Fruit fly (Drosophila melanogaster) Kc167 (cell line): ENCODE results near the gene unc-13.

Experiments used
- Myc ChIP-seq: fragments of >200 bp; optimal IDR thresholded peaks from 2 replicates; lab custom pipeline; 2017; ENCODE audit warnings: missing external identifiers
- Sin3A ChIP-seq: fragments of >200 bp; optimal IDR thresholded peaks from 2 replicates; lab custom pipeline; 2018; ENCODE audit warnings: missing external identifiers
- h ChIP-seq: fragments of >200 bp; optimal IDR thresholded peaks from 3 replicates; lab custom pipeline; 2018; ENCODE audit warnings: missing external identifiers
- insv ChIP-seq: fragments of >200 bp; optimal IDR thresholded peaks from 3 replicates; lab custom pipeline; 2018; ENCODE audit warnings: missing external identifiers
- psq ChIP-seq: fragments of >200 bp; optimal IDR thresholded peaks from 2 replicates; lab custom pipeline; 2017; ENCODE audit warnings: missing external identifiers
- ttk ChIP-seq: sonication (Bioruptor generic); optimal IDR thresholded peaks from 2 replicates; lab custom pipeline; 2017; ENCODE audit warnings: missing external identifiers

Gene unc-13

DNA sequence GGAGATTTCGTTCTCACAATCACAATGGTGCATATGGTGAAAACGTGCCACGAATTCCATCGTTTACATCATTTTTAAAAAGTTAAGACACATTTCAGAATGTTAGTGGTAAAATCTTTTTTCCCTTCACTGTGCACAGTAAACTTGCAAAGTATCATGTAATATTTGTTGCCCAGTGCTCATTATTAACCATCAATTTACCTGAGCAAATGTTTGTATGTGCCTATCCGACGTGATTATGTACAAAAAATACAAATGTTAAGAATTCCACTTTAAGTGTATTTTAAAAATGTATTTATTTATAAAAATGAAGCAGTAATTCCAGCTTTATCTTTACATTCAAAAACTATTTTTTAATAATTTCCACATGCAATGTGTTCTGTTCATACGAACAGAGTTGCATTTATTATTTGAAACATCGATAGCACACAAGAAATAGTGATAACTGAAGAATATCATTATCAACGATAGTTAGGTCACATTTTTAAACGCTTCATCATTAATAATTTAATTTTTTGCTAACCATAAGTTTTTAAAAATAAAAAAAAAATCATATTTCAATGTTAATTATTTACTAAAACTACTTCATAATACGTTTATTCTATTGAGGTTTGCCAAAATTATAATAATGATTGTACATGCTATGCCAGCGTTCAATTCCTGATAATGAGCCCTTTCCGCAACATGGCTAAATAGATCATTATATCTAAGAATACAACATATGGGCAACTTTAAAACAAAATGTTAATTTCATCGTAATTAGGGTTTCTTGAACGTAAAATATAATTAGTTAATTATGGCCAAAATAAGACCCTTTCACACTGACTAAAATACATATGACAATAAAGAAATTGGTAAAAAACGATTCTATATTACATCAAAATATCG, 18.4 kb upstream of the unc-13 start, which contains the start of gene eIF4G1:
Gene eIF4G1, minus strand, starts transcription at position 405 of the 888 bp plus-strand sequence.
- TF ChIP-seq insv (lab: Kevin White, UChicago) (no peak), Myc (no peak), ttk (lab: Kevin White, UChicago) (no peak), h (lab: Kevin White, UChicago) (no peak), psq (lab: Kevin White, UChicago) (no peak), Sin3A (no peak)

DNA sequence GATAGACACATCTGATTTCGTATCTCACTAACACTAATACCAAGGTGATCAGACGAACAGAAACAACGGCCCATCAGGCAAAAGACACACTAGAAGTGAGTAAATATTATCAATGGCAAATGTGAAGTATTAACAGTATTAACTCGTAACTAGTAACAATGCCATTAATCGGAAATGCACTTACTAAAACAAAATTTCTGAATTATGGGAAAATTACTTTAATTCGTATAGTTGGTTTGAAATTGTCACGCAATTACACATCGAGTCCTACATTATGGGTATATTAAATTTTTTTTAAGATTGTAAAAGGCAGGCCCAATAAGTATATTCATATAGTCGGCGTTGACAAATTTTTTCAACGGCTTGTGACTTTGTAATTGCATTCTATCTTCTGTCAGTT, 10.5 kb upstream of the unc-13 start:
- TF ChIP-seq psq (lab: Kevin White, UChicago) (no peak), insv (lab: Kevin White, UChicago) (no peak), Sin3A (no peak), h (lab: Kevin White, UChicago) (no peak), ttk (lab: Kevin White, UChicago) (no peak), Myc (no peak)

DNA sequence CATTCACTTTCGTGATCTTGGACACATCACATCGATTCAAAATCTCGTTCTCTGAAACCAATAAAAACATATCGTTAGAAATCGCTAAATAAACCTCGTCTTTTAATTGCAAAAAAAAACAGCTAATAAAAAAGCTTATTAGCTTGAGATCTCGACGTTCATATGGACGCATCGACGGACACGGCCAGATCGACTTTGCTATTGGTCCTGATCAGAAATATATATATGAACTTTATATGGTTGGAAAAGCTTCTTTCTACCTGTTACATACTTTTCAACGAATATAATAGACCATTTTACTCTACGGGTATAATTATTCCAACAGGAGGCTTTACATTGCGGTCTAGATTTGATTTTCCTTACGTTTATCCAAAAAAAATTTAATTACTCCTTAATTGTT, 3.0 kb downstream of the unc-13 start:
- TF ChIP-seq Sin3A (no peak), insv (lab: Kevin White, UChicago) (no peak), ttk (lab: Kevin White, UChicago) (no peak), Myc (no peak), psq (lab: Kevin White, UChicago) (no peak), h (lab: Kevin White, UChicago) (no peak)

DNA sequence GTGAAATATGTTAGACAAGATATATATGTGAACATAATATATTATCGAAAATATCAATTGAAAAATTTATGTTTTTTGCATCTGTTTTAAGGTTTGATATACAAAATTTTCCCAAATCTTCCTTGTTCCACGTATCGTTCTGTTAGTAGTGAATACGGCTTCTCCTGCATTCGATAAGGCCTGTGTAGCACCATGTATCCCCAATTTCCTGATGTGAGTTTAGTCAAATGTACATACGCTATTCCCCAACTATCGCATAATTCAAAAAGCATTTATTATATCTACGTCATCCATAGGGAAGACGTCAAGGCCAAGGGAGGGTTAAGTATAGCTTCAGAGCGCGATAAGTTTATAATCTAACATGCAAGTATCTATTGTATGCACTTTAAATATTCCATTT, 7.5 kb downstream of the unc-13 start:
- TF ChIP-seq Myc (no peak), psq (lab: Kevin White, UChicago) (no peak), insv (lab: Kevin White, UChicago) (no peak), h (lab: Kevin White, UChicago) (no peak), Sin3A (no peak)

DNA sequence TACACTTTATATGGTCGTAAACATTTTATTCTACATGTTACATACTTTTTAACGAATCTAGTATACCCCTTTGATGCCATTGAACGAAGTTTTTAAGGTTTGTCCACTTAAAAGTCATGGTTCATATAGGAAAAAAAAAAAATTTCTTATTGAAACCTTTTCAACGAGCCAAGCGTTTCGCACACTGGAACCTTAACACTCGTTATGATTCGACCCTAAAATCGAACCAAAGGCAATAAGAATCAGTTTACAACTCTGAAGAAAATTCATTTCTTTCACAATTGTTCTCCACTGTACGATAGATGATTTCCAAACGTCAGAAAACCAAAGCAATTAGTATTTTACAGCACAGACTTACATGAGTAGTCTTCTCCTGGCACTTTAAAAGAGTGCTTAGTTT, 16.0 kb downstream of the unc-13 start:
- no peak for TF ChIP-seq Myc
- no peak for TF ChIP-seq h (lab: Kevin White, UChicago)
- TF ChIP-seq ttk (lab: Kevin White, UChicago), result no peak

DNA sequence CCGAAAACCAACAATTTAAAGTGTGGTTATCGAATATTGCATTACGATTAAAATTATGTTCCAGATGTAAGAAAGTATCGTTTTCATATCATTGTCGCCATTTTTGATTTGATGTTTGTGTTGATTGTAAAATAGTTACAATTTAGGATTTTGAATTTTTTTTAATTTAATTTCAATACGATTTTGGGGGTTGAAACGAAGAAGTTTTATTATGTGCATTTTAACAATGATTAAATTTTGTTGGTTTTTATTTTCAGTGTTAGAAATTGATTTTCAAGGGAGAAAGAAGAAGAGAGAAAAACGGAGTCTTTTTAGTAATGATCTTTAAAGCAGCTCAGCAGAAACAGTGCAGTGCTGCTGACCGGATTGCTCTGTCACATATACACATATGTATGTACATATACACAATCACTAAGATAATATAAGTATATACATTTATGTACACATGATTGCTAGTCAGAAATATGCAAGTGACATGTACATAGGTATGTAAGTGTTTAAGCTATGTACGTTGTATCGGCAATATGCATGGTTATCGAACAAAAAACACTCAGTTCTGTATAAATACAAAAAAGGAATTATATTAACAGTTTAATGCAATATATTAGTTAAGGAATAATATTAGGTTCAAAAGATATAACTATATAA, 32.9 kb downstream of the unc-13 start:
- TF ChIP-seq psq (lab: Kevin White, UChicago), result no peak
- no peak for TF ChIP-seq h (lab: Kevin White, UChicago)
- TF ChIP-seq Myc, result no peak
- TF ChIP-seq Sin3A, result no peak
- TF ChIP-seq ttk (lab: Kevin White, UChicago), result no peak
- no peak for TF ChIP-seq insv (lab: Kevin White, UChicago)

DNA sequence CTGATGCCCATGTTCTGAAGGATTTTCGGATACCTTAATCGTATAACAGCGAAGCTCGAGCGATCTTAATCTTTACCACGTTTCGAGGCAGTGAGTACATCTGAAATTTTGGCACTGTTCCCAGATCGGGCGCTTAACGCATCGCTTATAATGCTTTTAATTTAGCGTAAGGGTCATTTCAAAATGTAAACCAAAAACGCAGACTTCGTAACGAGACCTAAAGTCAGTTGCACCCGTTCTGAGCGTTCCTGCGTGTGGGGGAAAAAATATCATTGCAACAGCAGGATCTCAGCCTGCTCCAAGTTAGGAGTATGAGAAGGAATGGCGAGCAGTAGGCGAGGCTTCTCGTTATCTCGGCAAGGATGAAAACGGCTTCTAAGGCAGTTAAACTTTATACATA, 44.2 kb downstream of the unc-13 start:
- TF ChIP-seq Myc, result no peak

DNA sequence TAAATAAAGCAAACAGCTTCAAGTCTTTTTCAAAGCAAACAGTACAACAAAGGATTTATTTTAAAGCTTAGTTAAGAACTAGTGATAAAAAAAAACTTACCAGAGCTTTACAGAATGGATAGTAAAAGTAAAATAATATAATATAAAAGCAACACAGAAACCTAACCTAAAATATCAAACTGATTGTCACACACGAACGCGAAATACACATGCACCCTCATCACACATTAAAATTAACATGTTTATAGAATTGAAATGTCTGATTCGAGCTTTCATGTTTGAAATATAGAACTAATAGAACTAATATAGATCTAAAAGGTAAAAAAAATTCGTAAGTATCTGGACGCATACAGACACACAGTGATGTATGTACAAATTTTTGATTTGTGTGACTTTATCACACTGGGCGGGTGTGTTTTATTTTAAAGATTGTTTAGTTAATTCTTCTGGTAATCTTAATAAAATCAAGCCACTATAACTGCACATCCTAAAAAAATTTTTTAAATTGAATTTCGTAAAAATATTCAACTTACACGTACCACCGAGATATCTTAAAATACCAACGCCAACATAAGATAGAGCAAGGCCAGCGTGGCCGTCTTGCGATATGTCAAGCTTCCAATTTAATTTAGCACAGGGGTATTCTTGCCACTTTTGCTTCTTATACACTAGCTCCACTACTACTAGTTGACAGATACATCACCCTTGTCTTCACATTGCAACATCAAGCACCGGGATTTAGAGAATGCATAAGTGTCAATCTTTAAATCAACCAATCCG, 45.5 kb downstream of the unc-13 start, which contains the start of gene Gyf:
Gene Gyf, minus strand, starts transcription at position 589 of the 780 bp plus-strand sequence.
- TF ChIP-seq h (lab: Kevin White, UChicago) (no peak), insv (lab: Kevin White, UChicago) (no peak), ttk (lab: Kevin White, UChicago) (no peak), psq (lab: Kevin White, UChicago) (no peak)

DNA sequence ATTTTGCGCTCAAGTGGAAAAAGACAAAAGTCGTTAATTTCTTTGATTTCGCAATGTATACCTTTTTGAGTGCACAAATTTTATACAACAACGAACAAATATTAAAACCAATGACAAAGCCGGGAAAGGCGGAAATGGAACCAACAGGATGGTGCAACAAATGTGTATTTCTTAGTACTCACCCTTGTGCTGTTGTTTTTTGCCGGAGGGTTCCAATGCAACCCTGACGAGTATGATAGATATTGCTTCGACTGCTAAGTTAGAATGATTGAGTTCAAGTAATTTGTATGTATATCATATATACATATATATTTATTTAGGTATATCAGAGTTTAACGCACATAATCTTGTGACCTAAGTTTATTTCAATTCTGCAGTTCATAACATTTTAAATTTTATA, 57.1 kb downstream of the unc-13 start:
- no peak for TF ChIP-seq ttk (lab: Kevin White, UChicago)

DNA sequence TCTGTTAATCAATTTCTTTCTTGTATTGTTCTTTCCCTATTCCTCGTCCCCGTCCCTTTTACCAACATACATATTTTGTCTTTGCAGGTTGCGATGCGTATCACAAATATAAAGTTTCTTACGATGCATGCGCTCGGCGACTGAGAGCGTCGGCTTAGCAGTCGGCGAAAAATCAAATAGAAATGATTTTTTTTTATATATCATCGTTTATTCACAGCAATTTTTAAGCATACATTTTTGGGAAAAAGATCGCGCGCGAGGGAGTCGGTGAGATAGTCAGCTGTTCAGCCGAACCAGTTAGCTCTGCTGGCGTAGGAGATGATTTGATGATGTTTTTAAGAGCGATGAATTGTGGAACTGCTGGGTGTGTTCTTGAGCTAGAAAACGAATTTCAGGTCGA, 58.8 kb downstream of the unc-13 start:
- TF ChIP-seq insv (lab: Kevin White, UChicago), result no peak
- TF ChIP-seq ttk (lab: Kevin White, UChicago), result no peak
- TF ChIP-seq Myc, result no peak
- TF ChIP-seq psq (lab: Kevin White, UChicago), result no peak
- no peak for TF ChIP-seq h (lab: Kevin White, UChicago)
- TF ChIP-seq Sin3A, result no peak

DNA sequence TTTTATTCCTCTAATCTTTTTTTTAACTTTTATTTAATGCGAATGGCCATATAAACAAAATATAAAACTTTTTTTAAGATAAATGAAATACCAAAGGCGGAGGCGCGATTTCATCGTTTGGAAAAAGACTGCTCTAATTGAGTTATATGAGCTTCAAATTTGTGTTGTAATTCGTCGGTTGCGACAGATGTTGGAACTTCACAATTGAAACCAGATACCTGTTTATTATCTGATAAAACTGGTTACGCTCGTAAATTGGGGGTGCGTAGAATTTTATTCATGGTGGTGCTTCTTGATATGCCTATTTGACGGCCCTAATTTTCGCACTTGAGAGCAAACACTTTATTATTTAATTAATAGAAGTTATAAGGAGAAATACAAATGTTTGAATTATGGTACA, 59.8 kb downstream of the unc-13 start:
- TF ChIP-seq Sin3A, result no peak

DNA sequence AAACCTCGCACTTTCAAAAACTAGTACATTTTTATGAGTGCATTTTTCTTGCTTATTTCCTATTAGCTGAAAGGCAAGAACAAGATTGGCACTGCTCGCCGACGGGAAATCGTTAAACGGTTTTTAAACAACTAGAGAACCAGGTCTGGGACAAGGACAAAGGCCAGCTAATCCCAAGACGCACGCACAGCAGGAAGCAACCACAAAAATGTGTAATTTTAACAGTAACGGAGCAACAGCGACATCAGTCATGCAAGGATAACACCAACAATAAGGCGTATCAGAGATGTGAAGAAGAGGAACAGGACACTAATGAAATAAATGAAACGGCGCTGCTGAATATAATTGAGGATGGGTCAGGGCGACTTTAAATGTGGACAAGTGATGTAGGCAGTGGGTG, 61.0 kb downstream of the unc-13 start:
- TF ChIP-seq h (lab: Kevin White, UChicago) (no peak), Sin3A (no peak), ttk (lab: Kevin White, UChicago) (no peak), Myc (no peak), insv (lab: Kevin White, UChicago) (no peak), psq (lab: Kevin White, UChicago) (no peak)
